Worm (Caenorhabditis elegans): Measurements from ENCODE around the gene R11.3.
"Not testable (repeated sequence)": the region's sequence is repeated elsewhere in the genome, so short reads cannot be mapped to it uniquely, and the experiment has no call there.

The R11.3 gene

DNA sequence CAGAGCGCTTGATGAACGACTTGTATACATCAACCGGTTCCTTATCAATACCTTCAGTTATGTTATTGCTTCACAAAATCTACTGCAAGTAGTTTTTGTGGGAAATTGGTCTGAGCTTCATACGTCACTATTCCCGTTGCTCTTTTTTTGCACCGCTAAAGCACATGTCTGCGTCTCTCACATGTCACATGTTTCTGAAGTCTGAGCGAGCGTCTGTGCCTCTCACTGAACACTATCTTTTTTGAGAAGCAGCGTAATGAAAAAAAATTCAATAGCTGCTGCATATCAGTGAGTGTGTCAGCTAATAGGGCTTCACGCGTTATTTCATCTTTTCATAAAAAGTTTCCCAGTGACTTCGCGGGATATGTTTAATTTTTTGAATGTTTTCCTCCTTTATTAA, 19.3 kb upstream of the R11.3 start (continued):
- TF ChIP-seq mdl-1 (tag; optimal IDR thresholded peaks at IDR 0.05) (peak in 1 of 2 experiments; percentile 39), ceh-63 (GFP tag; optimal IDR thresholded peaks at IDR 0.05) (no peak), C34B4.2 (tag; optimal IDR thresholded peaks at IDR 0.05) (no peak), aha-1 (tag; optimal IDR thresholded peaks at IDR 0.05) (no peak), sptf-1 (tag; optimal IDR thresholded peaks at IDR 0.05) (no peak), sup-37 (GFP tag; optimal IDR thresholded peaks at IDR 0.05) (no peak), irx-1 (tag; optimal IDR thresholded peaks at IDR 0.05) (no peak), isw-1 (GFP tag; IDR thresholded peaks at IDR 0.05) (no peak)

DNA sequence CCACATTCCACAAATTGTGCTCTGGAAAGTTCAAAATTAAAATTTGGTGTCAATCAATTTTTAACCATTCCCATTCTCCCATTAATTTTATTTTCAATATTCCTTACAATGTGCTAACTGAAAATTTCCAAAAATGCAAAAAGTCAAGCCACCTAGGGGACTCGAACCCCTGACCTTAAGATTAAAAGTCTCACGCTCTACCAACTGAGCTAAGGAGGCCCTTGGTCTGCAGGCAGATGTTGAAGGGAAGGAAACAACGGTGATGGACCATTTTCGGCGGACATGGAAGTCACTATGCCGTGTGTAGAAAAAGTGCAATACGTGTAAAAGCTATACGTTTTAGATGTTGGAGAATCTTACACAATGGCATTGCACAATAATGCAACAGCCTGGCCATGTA, 18.7 kb upstream of the R11.3 start:
- TF ChIP-seq nhr-85 (tag) (peak; percentile 1), nhr-76 (tag; optimal IDR thresholded peaks at IDR 0.05) (no peak)

DNA sequence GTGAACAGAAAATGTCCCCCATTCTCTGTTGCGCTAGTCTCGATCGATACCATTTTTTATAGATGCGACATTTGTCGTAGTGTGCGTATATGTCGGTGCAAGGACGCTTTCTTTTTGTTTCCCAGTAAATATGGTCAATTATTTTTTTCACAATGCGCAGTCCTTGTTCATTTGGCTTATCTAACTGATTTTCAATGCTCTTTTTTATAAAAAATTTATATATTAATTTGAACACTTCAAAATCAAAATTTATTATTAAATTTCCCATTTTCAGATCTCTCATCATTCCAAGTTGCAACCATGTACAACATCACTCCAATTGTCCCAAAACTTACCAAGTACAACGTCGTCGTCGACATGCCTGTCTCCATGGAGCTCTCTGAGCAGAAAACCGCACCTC, 18.1 kb upstream of the R11.3 start, which contains the start of gene F23A7.1:
TSS of gene F23A7.1 (plus strand) at position 301 of the 400 bp plus-strand sequence.
- TF ChIP-seq unc-98 (GFP tag; IDR thresholded peaks at IDR 0.05) (no peak), mab-9 (GFP tag; IDR thresholded peaks at IDR 0.05) (no peak), ceh-82 (tag; optimal IDR thresholded peaks at IDR 0.05) (no peak), jun-1 (tag; optimal IDR thresholded peaks at IDR 0.05) (no peak), nhr-77 (tag; optimal IDR thresholded peaks at IDR 0.05) (no peak), nhr-76 (tag; optimal IDR thresholded peaks at IDR 0.05) (no peak), sox-4 (tag; optimal IDR thresholded peaks at IDR 0.05) (no peak), unc-86 (tag; optimal IDR thresholded peaks at IDR 0.05) (no peak), unc-30 (tag; optimal IDR thresholded peaks at IDR 0.05) (no peak), vab-15 (tag; optimal IDR thresholded peaks at IDR 0.05) (no peak)

DNA sequence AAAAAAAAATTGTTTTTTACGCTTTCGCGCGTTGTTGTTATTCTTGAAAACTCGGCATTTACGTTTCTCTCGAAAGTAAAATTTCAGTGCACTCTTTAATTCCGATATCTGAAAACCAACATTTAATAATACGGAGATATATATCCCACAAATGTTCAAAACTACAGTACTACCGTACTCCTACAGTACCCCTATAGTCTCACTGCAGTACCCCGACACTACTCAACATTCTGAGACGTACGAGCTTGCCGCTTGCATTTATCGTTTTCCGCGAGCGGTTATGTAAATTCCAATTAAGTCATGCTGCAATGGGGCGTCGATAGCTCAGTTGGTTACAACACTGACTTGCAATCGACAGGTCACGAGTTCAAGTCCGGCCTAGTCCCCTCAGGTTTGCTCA, 14.0 kb upstream of the R11.3 start, which contains the start of gene F23A7.8:
TSS of gene F23A7.8 (plus strand) at position 301 of the 400 bp plus-strand sequence.
- not testable (repeated sequence) for TF ChIP-seq skn-1 (tag; optimal IDR thresholded peaks at IDR 0.05); ceh-90 (tag; optimal IDR thresholded peaks at IDR 0.05); nhr-85 (tag)

DNA sequence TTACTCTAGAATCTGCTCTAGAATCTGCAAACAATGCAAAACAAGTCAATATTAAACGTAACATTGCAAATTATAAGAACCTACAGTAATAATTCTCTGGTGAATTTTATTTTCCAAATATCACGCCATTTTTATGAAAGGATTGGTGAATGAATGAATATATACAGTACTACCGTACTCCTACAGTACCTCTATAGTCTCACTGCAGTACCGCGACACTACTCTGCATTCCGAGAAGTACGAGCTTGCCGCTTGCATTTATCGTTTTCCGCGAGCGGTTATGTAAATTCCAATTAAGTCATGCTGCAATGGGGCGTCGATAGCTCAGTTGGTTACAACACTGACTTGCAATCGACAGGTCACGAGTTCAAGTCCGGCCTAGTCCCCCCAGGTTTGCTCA, 13.3 kb upstream of the R11.3 start, which contains the start of gene F23A7.4:
TSS of gene F23A7.4 (plus strand) at position 301 of the 400 bp plus-strand sequence.
- TF ChIP-seq nhr-11 (tag; optimal IDR thresholded peaks at IDR 0.05); nhr-47 (tag; optimal IDR thresholded peaks at IDR 0.05); hlh-17 (GFP tag; optimal IDR thresholded peaks at IDR 0.05; ENCODE audit: borderline replicate concordance): not testable (repeated sequence)

DNA sequence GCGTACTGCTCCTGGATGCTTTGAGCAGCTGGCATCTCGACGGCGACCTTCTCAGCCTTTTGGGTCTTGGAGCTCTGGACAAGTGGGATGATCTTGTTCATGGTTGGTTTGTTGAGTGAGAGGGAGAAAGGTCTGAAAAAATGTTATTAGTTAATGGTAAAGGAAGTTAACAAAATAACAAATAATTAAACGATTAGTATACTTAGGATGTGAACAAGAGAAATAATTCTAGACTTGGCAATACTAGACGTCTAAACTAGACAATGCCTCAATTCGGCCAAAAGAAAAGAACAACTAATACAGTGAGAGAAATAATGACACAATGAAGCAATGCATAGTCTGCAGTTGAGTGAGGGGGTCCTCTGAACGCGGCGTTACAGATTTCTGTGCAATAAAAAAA, 11.5 kb upstream of the R11.3 start, which contains the start of gene R11.4:
TSS of gene R11.4 (minus strand) at position 101 of the 400 bp plus-strand sequence.
- TF ChIP-seq lin-15B (tag; optimal IDR thresholded peaks at IDR 0.05) (no peak), xbp-1 (tag; optimal IDR thresholded peaks at IDR 0.05) (no peak), sox-4 (tag; optimal IDR thresholded peaks at IDR 0.05) (no peak), rnt-1 (tag; optimal IDR thresholded peaks at IDR 0.05) (no peak), nhr-237 (tag; optimal IDR thresholded peaks at IDR 0.05) (no peak), grh-1 (GFP tag; IDR thresholded peaks at IDR 0.05) (no peak), ztf-11 (tag; optimal IDR thresholded peaks at IDR 0.05) (no peak), nhr-76 (tag; optimal IDR thresholded peaks at IDR 0.05) (no peak), zip-4 (GFP tag; optimal IDR thresholded peaks at IDR 0.05) (no peak), unc-62 (GFP tag; optimal IDR thresholded peaks at IDR 0.05) (no peak)

All from whole organism, L1 larva.